Fruit fly (Drosophila melanogaster) whole organism, embryonic: Measurements from ENCODE around the gene CG15337.

Experiments
- Aef1 ChIP-seq: fragments of 200-800 bp; sonication (Bioruptor generic); IDR thresholded peaks from 3 replicates; pipeline ENCODE4 v1.3.6; 2022; ENCODE audit warnings: missing biosample characterization, missing genetic modification characterization
- Atf-2 ChIP-seq: fragments of 200-800 bp; sonication (Bioruptor generic); optimal IDR thresholded peaks from 2 replicates; lab custom pipeline; 2016; ENCODE audit warnings: missing biosample characterization, missing genetic modification characterization
- BtbVII ChIP-seq: fragments of 200-800 bp; sonication (Bioruptor generic); optimal IDR thresholded peaks from 3 replicates; lab custom pipeline; 2017; ENCODE audit warnings: missing biosample characterization, mild to moderate bottlenecking, missing genetic modification characterization
- CG12219 ChIP-seq: fragments of 200-800 bp; sonication (Bioruptor generic); optimal IDR thresholded peaks from 3 replicates; lab custom pipeline; 2018; ENCODE audit warnings: missing biosample characterization, mild to moderate bottlenecking, missing genetic modification characterization
- CG13287 ChIP-seq: fragments of 200-800 bp; sonication (Bioruptor generic); IDR thresholded peaks from 2 replicates; pipeline ENCODE4 v1.3.6; 2022; ENCODE audit warnings: missing biosample characterization, missing genetic modification characterization; ENCODE audit not compliant: partially characterized antibody
- CG17385 ChIP-seq: fragments of 200-800 bp; sonication (Bioruptor generic); optimal IDR thresholded peaks from 3 replicates; lab custom pipeline; 2018; ENCODE audit warnings: missing biosample characterization, mild to moderate bottlenecking, missing genetic modification characterization
- CG1792 ChIP-seq: fragments of 200-800 bp; sonication (Bioruptor generic); optimal IDR thresholded peaks from 2 replicates; lab custom pipeline; 2016; ENCODE audit warnings: missing biosample characterization, missing genetic modification characterization
- CG18599 ChIP-seq: fragments of 200-800 bp; sonication (Bioruptor generic); optimal IDR thresholded peaks from 3 replicates; lab custom pipeline; 2017; ENCODE audit warnings: missing biosample characterization, missing genetic modification characterization, mild to moderate bottlenecking, moderate library complexity, missing genetic modification reagents
- CG31365 ChIP-seq: fragments of 200-800 bp; sonication (Bioruptor generic); optimal IDR thresholded peaks from 2 replicates; lab custom pipeline; 2018; ENCODE audit warnings: missing biosample characterization, mild to moderate bottlenecking, missing genetic modification characterization
- CG32767 ChIP-seq: fragments of 200-800 bp; sonication (Bioruptor generic); IDR thresholded peaks from 2 replicates; pipeline ENCODE4 v1.3.6; 2022; ENCODE audit warnings: missing biosample characterization, missing genetic modification characterization
- CG33213 ChIP-seq: fragments of 200-800 bp; sonication (Bioruptor generic); optimal IDR thresholded peaks from 3 replicates; lab custom pipeline; 2016; ENCODE audit warnings: missing biosample characterization, missing genetic modification characterization
- CG3407 ChIP-seq: fragments of 200-800 bp; sonication (Bioruptor generic); optimal IDR thresholded peaks from 2 replicates; lab custom pipeline; 2018; ENCODE audit warnings: missing biosample characterization, mild to moderate bottlenecking, missing genetic modification characterization
- CG4820 ChIP-seq: fragments of 200-800 bp; sonication (Bioruptor generic); optimal IDR thresholded peaks from 3 replicates; lab custom pipeline; 2016; ENCODE audit warnings: missing biosample characterization, missing genetic modification characterization
- CG6854 ChIP-seq: fragments of 200-800 bp; sonication (Bioruptor generic); optimal IDR thresholded peaks from 3 replicates; lab custom pipeline; 2017; ENCODE audit warnings: missing biosample characterization, mild to moderate bottlenecking, missing genetic modification characterization
- CG7556 ChIP-seq: fragments of 200-800 bp; sonication (Bioruptor generic); optimal IDR thresholded peaks from 2 replicates; lab custom pipeline; 2017; ENCODE audit warnings: missing biosample characterization, mild to moderate bottlenecking, missing genetic modification characterization
- CG9215 ChIP-seq: fragments of 200-800 bp; sonication (Bioruptor generic); IDR thresholded peaks from 2 replicates; pipeline ENCODE4 v1.3.6; 2022; ENCODE audit warnings: missing biosample characterization, missing genetic modification characterization
- CG9727 ChIP-seq: fragments of 200-800 bp; sonication (Bioruptor generic); optimal IDR thresholded peaks from 3 replicates; lab custom pipeline; 2017; ENCODE audit warnings: missing biosample characterization, mild to moderate bottlenecking, missing genetic modification characterization
- CG9797 ChIP-seq: fragments of 200-800 bp; sonication (Bioruptor generic); optimal IDR thresholded peaks from 3 replicates; lab custom pipeline; 2018; ENCODE audit warnings: missing biosample characterization, mild to moderate bottlenecking, missing genetic modification characterization
- CkIIα-i1 ChIP-seq: fragments of 200-800 bp; sonication (Bioruptor generic); IDR thresholded peaks from 2 replicates; pipeline ENCODE4 v1.3.6; 2022; ENCODE audit warnings: missing biosample characterization, missing genetic modification characterization
- D19B ChIP-seq: fragments of 200-800 bp; sonication (Bioruptor generic); optimal IDR thresholded peaks from 2 replicates; lab custom pipeline; 2017; ENCODE audit warnings: missing biosample characterization, mild to moderate bottlenecking, missing genetic modification characterization
- Dip3 ChIP-seq: fragments of 200-800 bp; sonication (Bioruptor generic); optimal IDR thresholded peaks from 3 replicates; lab custom pipeline; 2016; ENCODE audit warnings: missing biosample characterization, missing genetic modification characterization
- HmgZ ChIP-seq: fragments of 200-800 bp; sonication (Bioruptor generic); optimal IDR thresholded peaks from 2 replicates; lab custom pipeline; 2018; ENCODE audit warnings: missing biosample characterization, mild to moderate bottlenecking, missing genetic modification characterization
- MTF-1 ChIP-seq: fragments of 200-800 bp; sonication (Bioruptor generic); optimal IDR thresholded peaks from 2 replicates; lab custom pipeline; 2018; ENCODE audit warnings: missing biosample characterization, mild to moderate bottlenecking, missing genetic modification characterization, borderline replicate concordance
- Meics ChIP-seq: fragments of 200-800 bp; sonication (Bioruptor generic); optimal IDR thresholded peaks from 2 replicates; lab custom pipeline; 2017; ENCODE audit warnings: missing biosample characterization, mild to moderate bottlenecking, missing genetic modification characterization
- Oli ChIP-seq: fragments of 200-800 bp; sonication (Bioruptor generic); optimal IDR thresholded peaks from 2 replicates; lab custom pipeline; 2018; ENCODE audit warnings: missing biosample characterization, mild to moderate bottlenecking, missing genetic modification characterization, moderate library complexity
- Scr ChIP-seq: fragments of 200-800 bp; sonication (Bioruptor generic); IDR thresholded peaks from 2 replicates; pipeline ENCODE4 v1.3.6; 2022; ENCODE audit warnings: missing biosample characterization, missing genetic modification characterization; ENCODE audit not compliant: partially characterized antibody
- Sin3A ChIP-seq: fragments of >200 bp; optimal IDR thresholded peaks from 2 replicates; lab custom pipeline; 2018
- Sox100B ChIP-seq: fragments of 200-800 bp; sonication (Bioruptor generic); optimal IDR thresholded peaks from 3 replicates; lab custom pipeline; 2018; ENCODE audit warnings: missing biosample characterization, mild to moderate bottlenecking, missing genetic modification characterization
- ato ChIP-seq: fragments of 200-800 bp; sonication (Bioruptor generic); IDR thresholded peaks from 2 replicates; pipeline ENCODE4 v1.3.6; 2022; ENCODE audit warnings: missing biosample characterization, missing genetic modification characterization; ENCODE audit not compliant: partially characterized antibody
- bigmax ChIP-seq: fragments of 200-800 bp; sonication (Bioruptor generic); optimal IDR thresholded peaks from 2 replicates; lab custom pipeline; 2018; ENCODE audit warnings: missing biosample characterization, mild to moderate bottlenecking, missing genetic modification characterization
- cg ChIP-seq: fragments of 200-800 bp; sonication (Bioruptor generic); optimal IDR thresholded peaks from 3 replicates; lab custom pipeline; 2019; ENCODE audit warnings: missing biosample characterization, mild to moderate bottlenecking, missing genetic modification characterization, moderate library complexity
- disco-r ChIP-seq: fragments of 200-800 bp; sonication (Bioruptor generic); optimal IDR thresholded peaks from 2 replicates; lab custom pipeline; 2016; ENCODE audit warnings: missing biosample characterization, missing genetic modification characterization
- dmrt99B ChIP-seq: fragments of 200-800 bp; sonication (Bioruptor generic); optimal IDR thresholded peaks from 2 replicates; lab custom pipeline; 2018; ENCODE audit warnings: missing biosample characterization, mild to moderate bottlenecking, missing genetic modification characterization, moderate library complexity
- emc ChIP-seq: fragments of 200-800 bp; sonication (Bioruptor generic); optimal IDR thresholded peaks from 2 replicates; lab custom pipeline; 2016; ENCODE audit warnings: missing biosample characterization, missing genetic modification characterization
- gcm ChIP-seq: fragments of 200-800 bp; sonication (Bioruptor generic); optimal IDR thresholded peaks from 2 replicates; lab custom pipeline; 2019; ENCODE audit warnings: missing biosample characterization, mild to moderate bottlenecking, missing genetic modification characterization, moderate library complexity
- jing ChIP-seq: fragments of 200-800 bp; sonication (Bioruptor generic); optimal IDR thresholded peaks from 2 replicates; lab custom pipeline; 2018; ENCODE audit warnings: missing biosample characterization, mild to moderate bottlenecking, missing genetic modification characterization
- kah ChIP-seq: fragments of 200-800 bp; sonication (Bioruptor generic); optimal IDR thresholded peaks from 2 replicates; lab custom pipeline; 2018; ENCODE audit warnings: missing biosample characterization, mild to moderate bottlenecking, missing genetic modification characterization
- lola ChIP-seq, 3 experiments: fragments of >200 bp in 2 of 3; fragments of 200-800 bp in 1 of 3; sonication (Bioruptor generic) in 1 of 3; optimal IDR thresholded peaks; 2 replicates each; lab custom pipeline; 2017 to 2019; ENCODE audit warnings: missing biosample characterization in 3 of 3, missing genetic modification characterization in 3 of 3, mild to moderate bottlenecking in 1 of 3, moderate library complexity in 1 of 3
- nerfin-2 ChIP-seq: fragments of 200-800 bp; sonication (Bioruptor generic); IDR thresholded peaks from 2 replicates; pipeline ENCODE4 v1.3.6; 2022; ENCODE audit warnings: missing biosample characterization, missing genetic modification characterization; ENCODE audit not compliant: partially characterized antibody
- pfk ChIP-seq: fragments of 200-800 bp; sonication (Bioruptor generic); optimal IDR thresholded peaks from 2 replicates; lab custom pipeline; 2018; ENCODE audit warnings: missing biosample characterization, mild to moderate bottlenecking, missing genetic modification characterization, moderate library complexity
- pzg ChIP-seq: fragments of 200-800 bp; sonication (Bioruptor generic); optimal IDR thresholded peaks from 3 replicates; lab custom pipeline; 2018; ENCODE audit warnings: missing biosample characterization, mild to moderate bottlenecking, missing genetic modification characterization, moderate library complexity
- rib ChIP-seq: fragments of 200-800 bp; sonication (Bioruptor generic); IDR thresholded peaks from 2 replicates; pipeline ENCODE4 v1.3.6; 2022; ENCODE audit warnings: missing biosample characterization, missing genetic modification characterization
- sim ChIP-seq: fragments of 200-800 bp; sonication (Bioruptor generic); IDR thresholded peaks from 2 replicates; pipeline ENCODE4 v1.3.6; 2022; ENCODE audit warnings: missing biosample characterization, missing genetic modification characterization
- sug ChIP-seq: fragments of 200-800 bp; optimal IDR thresholded peaks from 2 replicates; lab custom pipeline; 2019; ENCODE audit warnings: missing biosample characterization, mild to moderate bottlenecking, missing genetic modification characterization, moderate library complexity
- tll ChIP-seq, 2 experiments: fragments of 200-800 bp in 1 of 2; fragments of >200 bp in 1 of 2; sonication (Bioruptor generic) in 1 of 2; optimal IDR thresholded peaks; 2 replicates each; lab custom pipeline; 2017 to 2019; ENCODE audit warnings: missing biosample characterization in 2 of 2, missing genetic modification characterization in 2 of 2, mild to moderate bottlenecking in 1 of 2, moderate library complexity in 1 of 2
- trem ChIP-seq: fragments of 200-800 bp; optimal IDR thresholded peaks from 3 replicates; lab custom pipeline; 2019; ENCODE audit warnings: missing biosample characterization, mild to moderate bottlenecking, missing genetic modification characterization, moderate library complexity
- twi ChIP-seq: fragments of 200-800 bp; optimal IDR thresholded peaks from 2 replicates; lab custom pipeline; 2019; ENCODE audit warnings: missing biosample characterization, mild to moderate bottlenecking, missing genetic modification characterization, moderate library complexity

CG15337 gene

dm6 chrX:8114476-8115342 lies 45.1 kb upstream of the CG15337 start:
- peak; percentile 35; the same call in 1 of the 3 replicates for TF ChIP-seq Aef1 (GFP tag; lab: Robert Waterston, UW)
- TF ChIP-seq HmgZ, result peak; percentile 64
- no peak for TF ChIP-seq Scr (GFP tag; lab: Robert Waterston, UW)
- peak in 1 of 3 experiments; percentile 18 for TF ChIP-seq lola (GFP tag; optimal IDR thresholded peaks at IDR 0.05; lab: Kevin White, UChicago)
- peak; percentile 36 for TF ChIP-seq D19B (GFP tag; lab: Kevin White, UChicago)
- TF ChIP-seq twi (tag; lab: Kevin White, UChicago), result peak; percentile 10
- peak; percentile 47 for TF ChIP-seq Dip3 (GFP tag; lab: Kevin White, UChicago)
- TF ChIP-seq pzg (GFP tag; lab: Kevin White, UChicago), result no peak
- no peak for TF ChIP-seq CG3407 (GFP tag; lab: Kevin White, UChicago)
- no peak for TF ChIP-seq pfk (GFP tag; lab: Kevin White, UChicago)
- TF ChIP-seq nerfin-2 (GFP tag; lab: Robert Waterston, UW), result no peak
- TF ChIP-seq CG1792 (GFP tag; lab: Kevin White, UChicago), result no peak
- 0 out of 2 replicates have a peak, but pooled peaks have one; percentile 45 for TF ChIP-seq CG32767 (GFP tag; lab: Robert Waterston, UW)
- 0 out of 2 replicates have a peak, but pooled peaks have one; percentile 23 for TF ChIP-seq sim (GFP tag; lab: Robert Waterston, UW)
- no peak for TF ChIP-seq tll (GFP tag; optimal IDR thresholded peaks at IDR 0.05; lab: Kevin White, UChicago)
- peak; percentile 29 for TF ChIP-seq cg
- TF ChIP-seq Oli (tag; lab: Kevin White, UChicago), result peak; percentile 71
- TF ChIP-seq Sox100B (GFP tag; lab: Kevin White, UChicago), result peak; percentile 61
- peak; percentile 26 for TF ChIP-seq gcm (GFP tag; lab: Kevin White, UChicago)
- peak; percentile 5 for TF ChIP-seq trem (tag; lab: Kevin White, UChicago)
- peak; percentile 31 for TF ChIP-seq emc (GFP tag; lab: Kevin White, UChicago)
- peak; percentile 79 for TF ChIP-seq BtbVII (GFP tag; lab: Kevin White, UChicago)
- TF ChIP-seq MTF-1, result no peak
- no peak for TF ChIP-seq CG9797 (GFP tag; lab: Kevin White, UChicago)
- peak; percentile 84 for TF ChIP-seq CG18599
- TF ChIP-seq dmrt99B (tag; lab: Kevin White, UChicago), result peak; percentile 74
- TF ChIP-seq CG33213 (GFP tag; lab: Kevin White, UChicago), result no peak
- TF ChIP-seq CG31365 (tag; lab: Kevin White, UChicago), result peak; percentile 20
- no peak for TF ChIP-seq Sin3A (lab: Kevin White, UChicago)
- no peak for TF ChIP-seq CkIIα-i1 (GFP tag; lab: Robert Waterston, UW)
- TF ChIP-seq CG13287 (GFP tag; lab: Robert Waterston, UW), result no peak
- TF ChIP-seq ato (GFP tag; lab: Robert Waterston, UW), result no peak
- TF ChIP-seq Atf-2 (GFP tag; lab: Kevin White, UChicago), result peak; percentile 25
- TF ChIP-seq CG9727, result peak; percentile 58
- no peak for TF ChIP-seq rib
- TF ChIP-seq sug (tag; lab: Kevin White, UChicago), result peak; percentile 75
- TF ChIP-seq CG9215 (GFP tag; lab: Robert Waterston, UW), result peak; percentile 30; the same call in 1 of the 2 replicates
- no peak for TF ChIP-seq bigmax (GFP tag; lab: Kevin White, UChicago)
- no peak for TF ChIP-seq jing (GFP tag; lab: Kevin White, UChicago)
- peak; percentile 9 for TF ChIP-seq kah (GFP tag; lab: Kevin White, UChicago)
- TF ChIP-seq CG17385, result peak; percentile 71
- TF ChIP-seq CG12219, result peak; percentile 53
- TF ChIP-seq disco-r, result peak; percentile 21
- TF ChIP-seq Meics, result peak; percentile 82
- peak; percentile 74 for TF ChIP-seq CG7556
- no peak for TF ChIP-seq CG4820 (GFP tag; lab: Kevin White, UChicago)
- TF ChIP-seq CG6854 (GFP tag; lab: Kevin White, UChicago), result peak; percentile 59
